Worm (Caenorhabditis elegans) whole organism, young adult: ENCODE measurements around the gene erfa-3.

ENCODE experiments used
- C06A6.2 ChIP-seq: fragments of 200-800 bp; sonication (Bioruptor generic); conservative IDR thresholded peaks from 2 replicates; pipeline ENCODE4 v1.3.6; 2022; ENCODE audit warnings: missing genetic modification characterization, missing compliant biosample characterization
- F10E7.11 ChIP-seq: sonication (generic microtip); optimal IDR thresholded peaks from 2 replicates; lab custom pipeline; 2017; ENCODE audit warnings: mild to moderate bottlenecking, missing genetic modification characterization, moderate library complexity, missing compliant biosample characterization
- F52B5.7 ChIP-seq: sonication (generic microtip); optimal IDR thresholded peaks from 2 replicates; lab custom pipeline; 2016; ENCODE audit warnings: mild to moderate bottlenecking, missing genetic modification characterization, missing compliant biosample characterization
- Y67H2A.10 ChIP-seq: fragments of 200-800 bp; sonication (Bioruptor generic); conservative IDR thresholded peaks from 2 replicates; pipeline ENCODE4 v1.3.6; 2022; ENCODE audit warnings: missing genetic modification reagents, missing genetic modification characterization, missing compliant biosample characterization
- Y79H2A.3 ChIP-seq: fragments of 200-800 bp; sonication (Bioruptor generic); conservative IDR thresholded peaks from 2 replicates; pipeline ENCODE4 v1.3.6; 2022; ENCODE audit warnings: missing genetic modification reagents, missing genetic modification characterization, missing compliant biosample characterization
- ama-1 ChIP-seq, 3 experiments: fragments of 150-350 bp in 1 of 3; sonication (generic microtip) in 2 of 3; optimal IDR thresholded peaks; 2 replicates each; lab custom pipeline; 2014 to 2018; ENCODE audit warnings: missing biosample characterization in 2 of 3, missing genetic modification characterization in 2 of 3, missing genetic modification reagents in 2 of 3
- die-1 ChIP-seq: sonication (generic microtip); optimal IDR thresholded peaks from 2 replicates; lab custom pipeline; 2016; ENCODE audit warnings: missing genotype, mild to moderate bottlenecking, missing genetic modification characterization, missing compliant biosample characterization
- hlh-12 ChIP-seq: sonication (generic microtip); optimal IDR thresholded peaks from 2 replicates; lab custom pipeline; 2016; ENCODE audit warnings: missing genetic modification characterization, missing compliant biosample characterization
- lin-35 ChIP-seq, 3 experiments: fragments of 150-350 bp in 2 of 3; sonication (generic microtip) in 1 of 3; optimal IDR thresholded peaks; 2 replicates each; lab custom pipeline; 2014 to 2018; ENCODE audit warnings: missing biosample characterization in 3 of 3, missing genetic modification characterization in 3 of 3, missing genetic modification reagents in 3 of 3
- snpc-4 ChIP-seq, 5 experiments: fragments of 150-350 bp in 1 of 5; sonication (generic microtip) in 4 of 5; optimal IDR thresholded peaks; 2 replicates each; lab custom pipeline; 2014 to 2018; ENCODE audit warnings: missing genetic modification characterization in 5 of 5, missing biosample characterization in 3 of 5, antibody characterized with exemption in 2 of 5, mild to moderate bottlenecking in 2 of 5, missing compliant biosample characterization in 2 of 5, missing genotype in 2 of 5, moderate library complexity in 2 of 5, missing genetic modification reagents in 1 of 5
- xnd-1 ChIP-seq: sonication (generic microtip); optimal IDR thresholded peaks from 2 replicates; lab custom pipeline; 2016; ENCODE audit warnings: missing genotype, missing genetic modification reagents, missing genetic modification characterization, missing compliant biosample characterization
- zfh-2 ChIP-seq: fragments of 200-800 bp; sonication (Bioruptor generic); conservative IDR thresholded peaks from 2 replicates; pipeline ENCODE4 v1.3.6; 2022; ENCODE audit warnings: missing genetic modification reagents, missing genetic modification characterization, missing compliant biosample characterization
- ztf-25 ChIP-seq: fragments of 200-800 bp; sonication (Bioruptor generic); IDR thresholded peaks from 2 replicates; pipeline ENCODE4 v1.3.6; 2022; ENCODE audit warnings: missing genetic modification reagents, missing genetic modification characterization, missing compliant biosample characterization
- ztf-28 ChIP-seq: fragments of 200-800 bp; sonication (Bioruptor generic); IDR thresholded peaks from 2 replicates; pipeline ENCODE4 v1.3.6; 2022; ENCODE audit warnings: missing genetic modification reagents, missing genetic modification characterization, missing compliant biosample characterization

- TF ChIP-seq F10E7.11 (tag; lab: Kevin White, UChicago): no peak
- no peak for TF ChIP-seq die-1 (tag; lab: Kevin White, UChicago)
- no peak for TF ChIP-seq ama-1 (optimal IDR thresholded peaks at IDR 0.05; lab: Kevin White, UChicago)
- TF ChIP-seq ama-1 (GFP tag; optimal IDR thresholded peaks at IDR 0.05; lab: Kevin White, UChicago): no peak
- peak in 1 of 3 experiments; percentile 24 for TF ChIP-seq lin-35 (GFP tag; optimal IDR thresholded peaks at IDR 0.05; lab: Kevin White, UChicago)
- peak; percentile 90 for TF ChIP-seq ztf-25
- TF ChIP-seq hlh-12 (tag; lab: Kevin White, UChicago): no peak
- TF ChIP-seq zfh-2 (GFP tag; lab: Robert Waterston, UW): no peak
- TF ChIP-seq Y79H2A.3 (GFP tag; lab: Robert Waterston, UW): peak; percentile 74; the same call in 1 of the 2 replicates
- no peak for TF ChIP-seq xnd-1 (tag; lab: Kevin White, UChicago)
- 0 out of 2 replicates have a peak, but pooled peaks have one; percentile 22 for TF ChIP-seq C06A6.2 (GFP tag; lab: Robert Waterston, UW)
- TF ChIP-seq F52B5.7 (tag; lab: Kevin White, UChicago): no peak
- peak; percentile 76 for TF ChIP-seq Y67H2A.10 (GFP tag; lab: Robert Waterston, UW)
- peak; percentile 29 for TF ChIP-seq snpc-4 (GFP tag; optimal IDR thresholded peaks at IDR 0.05; lab: Kevin White, UChicago)
- peak; percentile 7 to 62 (median 49) for TF ChIP-seq snpc-4 (tag; optimal IDR thresholded peaks at IDR 0.05; lab: Kevin White, UChicago)
- TF ChIP-seq ztf-28 (GFP tag; lab: Robert Waterston, UW): peak; percentile 88
Observed at ce11 chrV:11123817-11124337, 11.0 kb upstream of the erfa-3 start, which contains the start of the genes atp-5 and lmtr-3.
